Worm (Caenorhabditis elegans) whole organism, midembryonic: ENCODE data around the gene msi-1.

ENCODE experiments used
- cog-1 ChIP-seq: sonication (generic microtip); optimal IDR thresholded peaks from 2 replicates; lab custom pipeline; 2016; ENCODE audit warnings: missing genetic modification characterization, missing compliant biosample characterization
- ztf-23 ChIP-seq: fragments of 200-800 bp; sonication (Bioruptor generic); IDR thresholded peaks from 2 replicates; pipeline ENCODE4 v1.3.6; 2022; ENCODE audit warnings: missing genetic modification reagents, missing genetic modification characterization, missing compliant biosample characterization

ce11 chrIII:4015382-4015986 lies 39.3 kb upstream of the msi-1 start:
- TF ChIP-seq cog-1 (tag; lab: Kevin White, UChicago): no peak
- no peak for TF ChIP-seq ztf-23 (GFP tag; lab: Robert Waterston, UW)
